Worm (Caenorhabditis elegans): Measurements from ENCODE around the gene F31E8.4.
A peak's percentile ranks its signal among the peaks of the same experiment; 100 is the strongest.

The F31E8.4 gene

ce11 chrII:6842651-6843118 is 42.7 kb upstream of the F31E8.4 start (continued):
- no peak for TF ChIP-seq ama-1 (optimal IDR thresholded peaks at IDR 0.05)
- TF ChIP-seq ceh-82 (tag; optimal IDR thresholded peaks at IDR 0.05): no peak
- TF ChIP-seq unc-62 (GFP tag; optimal IDR thresholded peaks at IDR 0.05 in 1 of 2): peak in 1 of 2 experiments; percentile 99
- TF ChIP-seq unc-62 (tag; optimal IDR thresholded peaks at IDR 0.05): no peak
- TF ChIP-seq fos-1 (tag; optimal IDR thresholded peaks at IDR 0.05): peak; percentile 59
- peak; percentile 99 for TF ChIP-seq dmd-6 (GFP tag; IDR thresholded peaks at IDR 0.05)
- TF ChIP-seq nhr-237 (tag; optimal IDR thresholded peaks at IDR 0.05): no peak
- TF ChIP-seq pha-4 (GFP tag; IDR thresholded peaks at IDR 0.05): peak; percentile 71
- no peak for TF ChIP-seq pha-4 (tag; optimal IDR thresholded peaks at IDR 0.05)
- peak; percentile 1 for TF ChIP-seq duxl-1 (tag; optimal IDR thresholded peaks at IDR 0.05; ENCODE audit: poor library complexity)
- TF ChIP-seq snpc-4 (tag; optimal IDR thresholded peaks at IDR 0.05): no peak
- TF ChIP-seq attf-4 (tag; optimal IDR thresholded peaks at IDR 0.05): no peak
- TF ChIP-seq Y48G9A.11 (GFP tag; IDR thresholded peaks at IDR 0.05): no peak
- TF ChIP-seq tag-97 (GFP tag; IDR thresholded peaks at IDR 0.05): no peak
- peak; percentile 96 for TF ChIP-seq lin-1 (GFP tag; IDR thresholded peaks at IDR 0.05)
- no peak for TF ChIP-seq ZK546.5 (tag; optimal IDR thresholded peaks at IDR 0.05)
- TF ChIP-seq php-3 (GFP tag; IDR thresholded peaks at IDR 0.05): peak; percentile 94
- no peak for TF ChIP-seq ztf-7 (tag; optimal IDR thresholded peaks at IDR 0.05)
- TF ChIP-seq aly-2 (tag; optimal IDR thresholded peaks at IDR 0.05): no peak
- TF ChIP-seq hlh-30 (tag; optimal IDR thresholded peaks at IDR 0.05; ENCODE audit: insufficient read depth): peak; percentile 97
- peak; percentile 96 for TF ChIP-seq nhr-77 (tag; optimal IDR thresholded peaks at IDR 0.05)
- TF ChIP-seq ztf-11 (tag; optimal IDR thresholded peaks at IDR 0.05): no peak
- no peak for TF ChIP-seq egl-43 (GFP tag; IDR thresholded peaks at IDR 0.05)
- TF ChIP-seq ZK337.2 (GFP tag; IDR thresholded peaks at IDR 0.05): no peak
- peak; percentile 78 for TF ChIP-seq T20F7.1 (GFP tag; optimal IDR thresholded peaks at IDR 0.05)
- peak; percentile 94 to 97 for TF ChIP-seq mdl-1 (tag; optimal IDR thresholded peaks at IDR 0.05)
- TF ChIP-seq set-16 (GFP tag; IDR thresholded peaks at IDR 0.05): peak; percentile 43; the same call in 1 of the 2 replicates
- TF ChIP-seq egl-27 (tag; optimal IDR thresholded peaks at IDR 0.05): peak; percentile 96
- peak; percentile 84 for TF ChIP-seq mep-1 (tag; optimal IDR thresholded peaks at IDR 0.05)
- TF ChIP-seq ceh-20 (GFP tag; IDR thresholded peaks at IDR 0.05): peak; percentile 89
- peak; percentile 58 for TF ChIP-seq lin-38 (GFP tag; IDR thresholded peaks at IDR 0.05)
- TF ChIP-seq spr-1 (tag; optimal IDR thresholded peaks at IDR 0.05): peak; percentile 44
- TF ChIP-seq ctbp-1 (GFP tag; IDR thresholded peaks at IDR 0.05): peak; percentile 60; the same call in 1 of the 2 replicates
- TF ChIP-seq ceh-32 (tag; optimal IDR thresholded peaks at IDR 0.05; ENCODE audit: poor library complexity): no peak
- no peak for TF ChIP-seq D1046.2 (GFP tag; IDR thresholded peaks at IDR 0.05)
- peak; percentile 94 for TF ChIP-seq nhr-41 (GFP tag; IDR thresholded peaks at IDR 0.05)
- TF ChIP-seq lin-29 (GFP tag; IDR thresholded peaks at IDR 0.05): no peak
- TF ChIP-seq daf-16 (GFP tag; optimal IDR thresholded peaks at IDR 0.05): peak; percentile 28 to 85
- TF ChIP-seq daf-16 (tag; optimal IDR thresholded peaks at IDR 0.05): peak; percentile 93
- TF ChIP-seq nhr-10 (tag; optimal IDR thresholded peaks at IDR 0.05): peak; percentile 92
- peak; percentile 11 for TF ChIP-seq dpl-1 (GFP tag; optimal IDR thresholded peaks at IDR 0.05)
- TF ChIP-seq hmg-1.1 (GFP tag; IDR thresholded peaks at IDR 0.05): 0 out of 2 replicates have a peak, but pooled peaks have one; percentile 33
- TF ChIP-seq hlh-11 (tag; optimal IDR thresholded peaks at IDR 0.05): peak; percentile 99
- no peak for TF ChIP-seq F26F4.8 (GFP tag; conservative IDR thresholded peaks at IDR 0.05)
- TF ChIP-seq nhr-11 (tag; optimal IDR thresholded peaks at IDR 0.05): peak; percentile 9
- peak; percentile 72 for TF ChIP-seq gei-8 (GFP tag; optimal IDR thresholded peaks at IDR 0.05)

Data from whole organism, L4 larva.